Worm (Caenorhabditis elegans) whole organism, L1 larva: ENCODE measurements around the gene oac-3.

ENCODE experiments used
- efl-1 ChIP-seq, 4 experiments: fragments of 150-350 bp; optimal IDR thresholded peaks in 3 of 4; peaks in 1 of 4; 1 replicate in 1 of 4; 2 replicates in 3 of 4; lab custom pipeline; 2014; ENCODE audit warnings: missing biosample characterization in 2 of 4, missing genetic modification characterization in 2 of 4, missing genetic modification reagents in 2 of 4
- lin-15B ChIP-seq: fragments of 150-350 bp; sonication (generic microtip); optimal IDR thresholded peaks from 3 replicates; lab custom pipeline; 2014; ENCODE audit warnings: missing biosample characterization, missing genetic modification characterization
- lin-39 ChIP-seq: fragments of 150-350 bp; optimal IDR thresholded peaks from 2 replicates; lab custom pipeline; 2014; ENCODE audit warnings: missing biosample characterization, missing genetic modification reagents, missing genetic modification characterization
- swsn-7 ChIP-seq: sonication (generic microtip); optimal IDR thresholded peaks from 2 replicates; lab custom pipeline; 2016; ENCODE audit warnings: missing genetic modification characterization, missing compliant biosample characterization

- TF ChIP-seq swsn-7 (tag; lab: Kevin White, UChicago), result no peak
- no peak for TF ChIP-seq efl-1 (optimal IDR thresholded peaks at IDR 0.05; lab: Kevin White, UChicago)
- TF ChIP-seq efl-1 (GFP tag; optimal IDR thresholded peaks at IDR 0.05 in 1 of 2; lab: Kevin White, UChicago), result no peak
- no peak for TF ChIP-seq lin-39
- no peak for TF ChIP-seq lin-15B (tag; lab: Kevin White, UChicago)
These were observed 49.1 kb upstream of the oac-3 start, which contains the start of gene hpx-2 for ce11 chrV:13850170-13850569.
